Fruit fly (Drosophila melanogaster) Kc167 (cell line): ENCODE results near the gene ry.

Experiments used
- Myc ChIP-seq: fragments of >200 bp; optimal IDR thresholded peaks from 2 replicates; lab custom pipeline; 2017; ENCODE audit warnings: missing external identifiers
- Sin3A ChIP-seq: fragments of >200 bp; optimal IDR thresholded peaks from 2 replicates; lab custom pipeline; 2018; ENCODE audit warnings: missing external identifiers
- h ChIP-seq: fragments of >200 bp; optimal IDR thresholded peaks from 3 replicates; lab custom pipeline; 2018; ENCODE audit warnings: missing external identifiers
- insv ChIP-seq: fragments of >200 bp; optimal IDR thresholded peaks from 3 replicates; lab custom pipeline; 2018; ENCODE audit warnings: missing external identifiers
- psq ChIP-seq: fragments of >200 bp; optimal IDR thresholded peaks from 2 replicates; lab custom pipeline; 2017; ENCODE audit warnings: missing external identifiers

DNA sequence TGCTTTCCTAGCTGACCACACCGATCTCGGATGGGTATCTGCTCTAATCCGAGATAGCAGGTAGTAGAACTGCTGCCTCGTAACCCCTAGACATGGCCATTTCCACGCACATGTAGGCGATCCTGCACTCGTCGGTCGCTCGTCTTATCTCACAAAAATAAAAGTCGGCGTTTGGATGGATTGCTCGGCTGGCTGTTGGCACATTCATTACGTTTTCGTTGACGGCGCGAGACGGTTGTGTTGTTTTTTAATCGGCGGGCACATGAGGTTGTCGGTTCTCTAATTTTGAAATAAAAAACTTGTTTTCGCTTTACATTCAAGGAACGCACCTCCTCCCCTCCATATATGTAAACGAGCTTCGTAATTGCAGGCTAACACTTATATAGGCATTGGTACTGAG lies at the start of gene ry:
- TF ChIP-seq insv (lab: Kevin White, UChicago) (no peak), Myc (lab: Kevin White, UChicago) (no peak), Sin3A (no peak), h (lab: Kevin White, UChicago) (no peak), psq (no peak)
